Fruit fly (Drosophila melanogaster) S2 (cell line): Measurements from ENCODE around the gene CG11889.

Source experiments
- CG8478 ChIP-seq: fragments of >200 bp; optimal IDR thresholded peaks from 2 replicates; lab custom pipeline; 2018
- CTCF ChIP-seq, 2 experiments: fragments of >200 bp; optimal IDR thresholded peaks; 2 replicates each; lab custom pipeline; 2018

- TF ChIP-seq CG8478, result no peak
- no peak for TF ChIP-seq CTCF (optimal IDR thresholded peaks at IDR 0.05; lab: Kevin White, UChicago)
Observed at dm6 chr3R:25266751-25267150, 3.3 kb upstream of the CG11889 start.
